Fruit fly (Drosophila melanogaster): ENCODE results near the gene CG7573.
A peak's percentile ranks its signal among the peaks of the same experiment; 100 is the strongest.

CG7573 gene

DNA sequence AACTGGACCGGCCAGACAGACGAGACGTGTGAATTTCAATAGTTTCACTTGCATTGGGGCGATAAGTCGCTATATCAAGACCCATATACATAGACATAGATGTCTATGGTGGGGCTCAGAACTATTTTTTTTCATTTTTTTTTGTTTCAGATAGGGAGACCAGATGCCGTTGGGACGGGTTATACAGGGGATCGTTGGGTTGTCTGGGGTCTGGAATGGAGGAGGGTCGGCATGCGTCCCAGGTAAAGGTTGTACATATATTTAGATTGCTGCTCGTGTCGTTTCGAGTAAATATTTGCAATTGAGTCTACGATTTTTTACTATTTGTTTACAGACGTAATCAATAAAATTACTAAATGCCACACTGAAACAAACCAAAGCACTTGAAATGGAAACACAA, 35.5 kb upstream of the CG7573 start:
- no peak for TF ChIP-seq scrt (GFP tag; optimal IDR thresholded peaks at IDR 0.05)
- TF ChIP-seq wek (GFP tag; optimal IDR thresholded peaks at IDR 0.05): no peak
- peak; percentile 4 for TF ChIP-seq CG17385 (GFP tag; optimal IDR thresholded peaks at IDR 0.05)
- no peak for TF ChIP-seq CG6175 (GFP tag; IDR thresholded peaks at IDR 0.05)
- no peak for TF ChIP-seq prd (optimal IDR thresholded peaks at IDR 0.05)
- 0 out of 3 replicates have a peak, but pooled peaks have one; percentile 23 for TF ChIP-seq prd (GFP tag; IDR thresholded peaks at IDR 0.05)
- TF ChIP-seq hbn (GFP tag; IDR thresholded peaks at IDR 0.05; ENCODE audit: partially characterized antibody): no peak
- no peak for TF ChIP-seq E2f2 (GFP tag; IDR thresholded peaks at IDR 0.05)
- TF ChIP-seq lab (GFP tag; optimal IDR thresholded peaks at IDR 0.05): peak; percentile 31
- no peak for TF ChIP-seq CG7556 (GFP tag; optimal IDR thresholded peaks at IDR 0.05)
- TF ChIP-seq hkb (optimal IDR thresholded peaks at IDR 0.05): no peak
- 0 out of 2 replicates have a peak, but pooled peaks have one; percentile 13 for TF ChIP-seq hkb (GFP tag; IDR thresholded peaks at IDR 0.05)
- no peak for TF ChIP-seq Six4 (GFP tag; optimal IDR thresholded peaks at IDR 0.05)
- no peak for TF ChIP-seq CG11398 (GFP tag; optimal IDR thresholded peaks at IDR 0.05)
- TF ChIP-seq grn (GFP tag; optimal IDR thresholded peaks at IDR 0.05): no peak
- no peak for TF ChIP-seq lov (optimal IDR thresholded peaks at IDR 0.05)
- 0 out of 3 replicates have a peak, but pooled peaks have one; percentile 10 for TF ChIP-seq lov (GFP tag; IDR thresholded peaks at IDR 0.05)
- TF ChIP-seq Side (GFP tag; optimal IDR thresholded peaks at IDR 0.05): no peak
- no peak for TF ChIP-seq ro (GFP tag; IDR thresholded peaks at IDR 0.05)
- no peak for TF ChIP-seq ham (GFP tag; IDR thresholded peaks at IDR 0.05)
- TF ChIP-seq lilli (GFP tag; optimal IDR thresholded peaks at IDR 0.05): peak; percentile 12
- peak; percentile 5 for TF ChIP-seq CG13424 (tag; optimal IDR thresholded peaks at IDR 0.05)
- no peak for TF ChIP-seq schlank (tag; optimal IDR thresholded peaks at IDR 0.05)
- TF ChIP-seq Med (GFP tag): peak; percentile 70
- TF ChIP-seq CG8924 (tag; optimal IDR thresholded peaks at IDR 0.05): peak; percentile 4
- TF ChIP-seq E2f1 (GFP tag; IDR thresholded peaks at IDR 0.05): no peak
- peak; percentile 12 for TF ChIP-seq CG15514 (GFP tag; optimal IDR thresholded peaks at IDR 0.05)
- peak; percentile 49 for TF ChIP-seq caup (GFP tag; optimal IDR thresholded peaks at IDR 0.05; ENCODE audit: severe bottlenecking)
- peak; percentile 10 for TF ChIP-seq CG13894 (tag; optimal IDR thresholded peaks at IDR 0.05)
- TF ChIP-seq Xrp1 (GFP tag; IDR thresholded peaks at IDR 0.05): peak; percentile 32
- TF ChIP-seq bigmax (GFP tag; optimal IDR thresholded peaks at IDR 0.05): no peak
- TF ChIP-seq CG2120 (GFP tag; optimal IDR thresholded peaks at IDR 0.05): peak; percentile 16
- TF ChIP-seq Ptx1 (GFP tag; IDR thresholded peaks at IDR 0.05): peak; percentile 23; the same call in 1 of the 2 replicates
- TF ChIP-seq kni (GFP tag; optimal IDR thresholded peaks at IDR 0.05): no peak
- no peak for TF ChIP-seq CG11696 (GFP tag; IDR thresholded peaks at IDR 0.05)
- TF ChIP-seq CG7987 (GFP tag; optimal IDR thresholded peaks at IDR 0.05): no peak
- TF ChIP-seq mam (GFP tag; optimal IDR thresholded peaks at IDR 0.05): no peak
- no peak for TF ChIP-seq CG17912 (GFP tag; optimal IDR thresholded peaks at IDR 0.05)
- no peak for TF ChIP-seq cad (GFP tag; optimal IDR thresholded peaks at IDR 0.05)
- TF ChIP-seq p53 (GFP tag; optimal IDR thresholded peaks at IDR 0.05): no peak
- TF ChIP-seq knrl (GFP tag; IDR thresholded peaks at IDR 0.05; ENCODE audit: partially characterized antibody): no peak
- peak; percentile 18 for TF ChIP-seq CG18619 (GFP tag; optimal IDR thresholded peaks at IDR 0.05)
- no peak for TF ChIP-seq CG30020 (tag; optimal IDR thresholded peaks at IDR 0.05)
- no peak for TF ChIP-seq unc-4 (GFP tag; IDR thresholded peaks at IDR 0.05; ENCODE audit: partially characterized antibody)
- TF ChIP-seq Aef1 (GFP tag; IDR thresholded peaks at IDR 0.05): 0 out of 3 replicates have a peak, but pooled peaks have one; percentile 11
- TF ChIP-seq ap (GFP tag; IDR thresholded peaks at IDR 0.05): no peak
- no peak; the same call in 2 of the 3 replicates for TF ChIP-seq zfh1 (GFP tag; IDR thresholded peaks at IDR 0.05)
- peak; percentile 21 for TF ChIP-seq CG2678 (tag; optimal IDR thresholded peaks at IDR 0.05)
- 0 out of 2 replicates have a peak, but pooled peaks have one; percentile 14 for TF ChIP-seq dimm (GFP tag; IDR thresholded peaks at IDR 0.05)
- no peak for TF ChIP-seq CG10959 (GFP tag; IDR thresholded peaks at IDR 0.05)
- peak; percentile 18 for TF ChIP-seq CG9727 (GFP tag; optimal IDR thresholded peaks at IDR 0.05)
- no peak for TF ChIP-seq CG2875 (GFP tag; optimal IDR thresholded peaks at IDR 0.05)

All from whole organism, embryonic.